Fruit fly (Drosophila melanogaster): ENCODE results near the gene Uba2.

dm6 chr3L:8159724-8160422, 32.3 kb upstream of the Uba2 start, which contains the start of gene CG43886:
- TF ChIP-seq Mnt (GFP tag; optimal IDR thresholded peaks at IDR 0.05), result no peak
- TF ChIP-seq Hr96 (GFP tag; optimal IDR thresholded peaks at IDR 0.05), result no peak
- TF ChIP-seq tj (GFP tag; optimal IDR thresholded peaks at IDR 0.05), result peak; percentile 39
- TF ChIP-seq kay (GFP tag; ENCODE audit: borderline replicate concordance), result no peak

All from whole organism, adult.